Worm (Caenorhabditis elegans): ENCODE measurements around the gene unc-52.

unc-52 gene

DNA sequence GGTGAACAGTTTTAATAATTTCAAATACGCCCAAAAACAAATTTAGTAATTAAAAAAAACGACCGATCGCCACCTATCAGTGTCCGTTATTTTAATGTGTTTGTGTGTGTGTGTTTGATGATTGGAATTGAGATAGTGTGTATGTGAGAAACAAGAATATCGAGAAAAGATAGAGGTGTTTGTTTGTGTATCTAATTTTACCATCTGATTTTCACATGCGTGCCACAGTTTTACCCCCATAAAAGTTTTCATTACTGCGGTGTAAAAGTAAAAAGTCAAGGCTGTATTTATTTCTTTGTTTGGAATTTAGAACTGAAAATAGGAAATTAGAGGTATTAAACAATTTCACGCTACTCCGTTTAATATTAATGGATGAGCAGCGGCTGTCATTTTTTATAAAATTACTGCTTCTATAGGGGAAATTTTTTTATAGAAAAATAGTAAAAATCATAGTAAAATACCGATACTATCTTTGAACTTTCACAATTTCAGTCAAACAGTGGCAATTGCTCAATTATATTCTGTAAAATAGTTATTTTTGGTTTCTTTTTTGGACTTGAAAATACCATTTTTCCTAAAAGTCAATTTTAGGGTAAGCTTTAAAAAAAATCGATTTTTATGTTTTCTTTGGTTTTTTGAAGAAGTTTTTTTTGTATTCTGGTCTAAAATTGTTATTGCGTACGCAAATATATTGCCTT, 84.2 kb downstream of the unc-52 start (continued):
- no peak for TF ChIP-seq snpc-4 (tag; optimal IDR thresholded peaks at IDR 0.05)
- no peak for TF ChIP-seq tlp-1 (tag; optimal IDR thresholded peaks at IDR 0.05)
- TF ChIP-seq unc-30 (tag; optimal IDR thresholded peaks at IDR 0.05) = no peak
- TF ChIP-seq hpl-2 (GFP tag; optimal IDR thresholded peaks at IDR 0.05) = no peak
- TF ChIP-seq swsn-7 (tag; optimal IDR thresholded peaks at IDR 0.05) = no peak
- TF ChIP-seq efl-3 (GFP tag; optimal IDR thresholded peaks at IDR 0.05) = no peak
- peak; percentile 69 for TF ChIP-seq lin-14 (GFP tag; optimal IDR thresholded peaks at IDR 0.05)
- TF ChIP-seq C04F5.9 (tag; optimal IDR thresholded peaks at IDR 0.05) = no peak
- no peak for TF ChIP-seq aly-2 (tag; optimal IDR thresholded peaks at IDR 0.05)
- TF ChIP-seq ztf-11 (tag; optimal IDR thresholded peaks at IDR 0.05) = no peak
- peak; percentile 59 for TF ChIP-seq snu-23 (GFP tag; optimal IDR thresholded peaks at IDR 0.05)
- no peak for TF ChIP-seq grh-1 (GFP tag; IDR thresholded peaks at IDR 0.05)
- peak; percentile 22 for TF ChIP-seq ama-1 (optimal IDR thresholded peaks at IDR 0.05)

DNA sequence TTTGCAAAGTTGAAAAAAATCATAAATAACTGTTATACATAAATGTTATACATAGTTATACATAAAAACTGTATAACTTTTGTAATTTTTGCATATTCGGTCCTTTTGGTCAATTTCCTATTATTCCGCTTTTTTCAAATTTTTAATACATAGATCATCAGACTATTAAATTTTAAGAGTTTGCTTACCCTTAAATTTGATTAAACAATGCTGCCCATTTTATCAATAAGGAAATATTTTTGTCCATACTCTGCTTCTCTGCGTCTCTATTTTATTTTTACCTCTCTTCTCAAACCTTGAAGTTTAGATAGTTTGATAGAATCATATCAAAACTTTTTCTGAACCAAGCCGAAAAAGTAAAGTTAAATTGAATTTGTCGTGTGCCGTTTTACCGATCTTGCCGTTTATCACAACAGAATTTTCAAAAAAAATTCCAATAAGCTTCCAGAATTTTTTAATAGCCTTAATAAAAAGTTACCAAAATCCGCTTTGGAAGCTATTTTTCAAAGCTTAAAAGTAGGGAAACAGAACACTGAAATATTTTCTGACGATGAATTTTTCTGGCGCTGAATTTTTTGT, 84.9 kb downstream of the unc-52 start:
- no peak for TF ChIP-seq elt-2 (tag; optimal IDR thresholded peaks at IDR 0.05)
- TF ChIP-seq mep-1 (tag; optimal IDR thresholded peaks at IDR 0.05) = peak; percentile 6

DNA sequence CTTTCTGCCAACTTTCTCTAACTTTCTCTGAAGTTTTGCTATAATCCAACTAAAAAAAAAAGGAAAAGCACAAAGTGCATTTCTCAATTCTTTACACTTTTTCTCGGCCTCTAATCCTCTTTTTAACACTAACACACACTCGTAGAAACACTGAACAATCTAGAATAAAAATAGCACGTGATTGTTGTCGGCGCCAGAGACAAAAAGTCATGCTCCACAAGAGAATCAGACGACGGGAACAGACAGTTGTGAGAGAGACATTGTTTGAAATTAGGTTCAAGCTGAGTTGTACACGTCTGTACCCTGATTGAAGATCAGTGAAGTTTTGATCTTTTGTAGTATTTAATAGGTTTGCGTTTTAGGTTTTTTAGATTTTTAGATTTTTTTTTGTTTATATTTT, 85.9 kb downstream of the unc-52 start:
- TF ChIP-seq nhr-28 (tag; optimal IDR thresholded peaks at IDR 0.05) = no peak
- TF ChIP-seq egl-27 (tag; optimal IDR thresholded peaks at IDR 0.05) = peak in 1 of 2 experiments; percentile 10
- TF ChIP-seq hpl-2 (GFP tag; optimal IDR thresholded peaks at IDR 0.05) = no peak
- TF ChIP-seq skn-1 (tag; optimal IDR thresholded peaks at IDR 0.05) = peak; percentile 54
- TF ChIP-seq aha-1 (tag; optimal IDR thresholded peaks at IDR 0.05) = no peak
- peak; percentile 52 for TF ChIP-seq tbx-2 (tag; optimal IDR thresholded peaks at IDR 0.05)
- TF ChIP-seq lin-13 (GFP tag; optimal IDR thresholded peaks at IDR 0.05) = peak; percentile 57
- TF ChIP-seq mep-1 (tag; optimal IDR thresholded peaks at IDR 0.05) = peak; percentile 73
- no peak for TF ChIP-seq nhr-84 (tag; optimal IDR thresholded peaks at IDR 0.05)
- no peak for TF ChIP-seq efl-3 (GFP tag; optimal IDR thresholded peaks at IDR 0.05)
- peak; percentile 51 for TF ChIP-seq lir-3 (tag; optimal IDR thresholded peaks at IDR 0.05; ENCODE audit: poor library complexity)
- TF ChIP-seq nhr-237 (tag; optimal IDR thresholded peaks at IDR 0.05) = no peak
- peak; percentile 28 to 53 (median 45) for TF ChIP-seq dpl-1 (GFP tag; optimal IDR thresholded peaks at IDR 0.05)
- TF ChIP-seq ztf-4 (tag; optimal IDR thresholded peaks at IDR 0.05) = peak; percentile 69
- TF ChIP-seq egl-13 (tag; optimal IDR thresholded peaks at IDR 0.05) = no peak
- TF ChIP-seq jun-1 (tag; optimal IDR thresholded peaks at IDR 0.05) = peak; percentile 25
- TF ChIP-seq ces-1 (GFP tag; optimal IDR thresholded peaks at IDR 0.05) = no peak
- peak; percentile 66 for TF ChIP-seq nhr-90 (tag; optimal IDR thresholded peaks at IDR 0.05; ENCODE audit: poor library complexity)
- no peak for TF ChIP-seq vab-15 (tag; optimal IDR thresholded peaks at IDR 0.05)
- TF ChIP-seq mef-2 (tag; optimal IDR thresholded peaks at IDR 0.05) = no peak
- no peak for TF ChIP-seq lin-39 (tag; optimal IDR thresholded peaks at IDR 0.05)
- TF ChIP-seq nhr-47 (tag; optimal IDR thresholded peaks at IDR 0.05) = peak; percentile 61
- TF ChIP-seq rnt-1 (tag; optimal IDR thresholded peaks at IDR 0.05) = peak; percentile 82
- peak in 2 of 6 experiments; percentile 38 to 54 for TF ChIP-seq elt-3 (tag; optimal IDR thresholded peaks at IDR 0.05)
- TF ChIP-seq C04F5.9 (tag; optimal IDR thresholded peaks at IDR 0.05) = no peak
- no peak for TF ChIP-seq sptf-1 (tag; optimal IDR thresholded peaks at IDR 0.05)
- no peak for TF ChIP-seq hlh-4 (tag; optimal IDR thresholded peaks at IDR 0.05)
- peak; percentile 69 for TF ChIP-seq swsn-7 (tag; optimal IDR thresholded peaks at IDR 0.05)
- TF ChIP-seq Y116A8C.19 (tag; optimal IDR thresholded peaks at IDR 0.05; ENCODE audit: borderline replicate concordance) = no peak
- TF ChIP-seq pax-3 (tag; optimal IDR thresholded peaks at IDR 0.05) = no peak
- TF ChIP-seq ztf-11 (tag; optimal IDR thresholded peaks at IDR 0.05) = no peak
- no peak for TF ChIP-seq C34B4.2 (tag; optimal IDR thresholded peaks at IDR 0.05)
- no peak for TF ChIP-seq tlp-1 (tag; optimal IDR thresholded peaks at IDR 0.05)
- TF ChIP-seq efl-1 (optimal IDR thresholded peaks at IDR 0.05) = peak; percentile 32 to 51
- peak; percentile 42 to 92 for TF ChIP-seq efl-1 (GFP tag; optimal IDR thresholded peaks at IDR 0.05 in 1 of 2)
- TF ChIP-seq unc-30 (tag; optimal IDR thresholded peaks at IDR 0.05) = no peak
- TF ChIP-seq fkh-10 (GFP tag; optimal IDR thresholded peaks at IDR 0.05) = no peak
- TF ChIP-seq C16A3.4 (tag; optimal IDR thresholded peaks at IDR 0.05) = peak; percentile 19
- peak; percentile 56 to 80 for TF ChIP-seq lin-35 (GFP tag; optimal IDR thresholded peaks at IDR 0.05)
- TF ChIP-seq fkh-4 (tag; optimal IDR thresholded peaks at IDR 0.05; ENCODE audit: borderline replicate concordance) = no peak
- TF ChIP-seq snpc-4 (tag; optimal IDR thresholded peaks at IDR 0.05) = peak; percentile 59
